Worm (Caenorhabditis elegans) whole organism, L2 larva: ENCODE results near the gene erp-44.2.

Experiments
- C34F6.9 ChIP-seq: fragments of 150-350 bp; optimal IDR thresholded peaks from 2 replicates; lab custom pipeline; 2014; ENCODE audit warnings: missing biosample characterization, missing genetic modification characterization
- F13H6.1 ChIP-seq: sonication (generic microtip); optimal IDR thresholded peaks from 2 replicates; lab custom pipeline; 2016; ENCODE audit warnings: missing genetic modification characterization, missing compliant biosample characterization
- Y55F3AM.14 ChIP-seq: fragments of 200-800 bp; sonication (Bioruptor generic); optimal IDR thresholded peaks from 2 replicates; lab custom pipeline; 2018; ENCODE audit warnings: mild to moderate bottlenecking, missing genetic modification characterization, missing compliant biosample characterization
- ZK546.5 ChIP-seq: sonication (generic microtip); optimal IDR thresholded peaks from 2 replicates; lab custom pipeline; 2017; ENCODE audit warnings: missing biosample characterization, missing genetic modification characterization
- alr-1 ChIP-seq: fragments of 150-350 bp; optimal IDR thresholded peaks from 2 replicates; lab custom pipeline; 2014; ENCODE audit warnings: missing biosample characterization, missing genetic modification characterization
- aly-2 ChIP-seq: fragments of 150-350 bp; optimal IDR thresholded peaks from 2 replicates; lab custom pipeline; 2014; ENCODE audit warnings: missing biosample characterization, missing genetic modification characterization
- ama-1 ChIP-seq: fragments of 150-350 bp; optimal IDR thresholded peaks from 2 replicates; lab custom pipeline; 2018; ENCODE audit warnings: inconsistent platforms
- blmp-1 ChIP-seq: sonication (generic microtip); optimal IDR thresholded peaks from 2 replicates; lab custom pipeline; 2017; ENCODE audit warnings: missing genetic modification characterization, mild to moderate bottlenecking, missing compliant biosample characterization, antibody characterized with exemption, moderate library complexity; ENCODE audit not compliant: insufficient read depth
- ceh-16 ChIP-seq: fragments of 150-350 bp; optimal IDR thresholded peaks from 2 replicates; lab custom pipeline; 2014; ENCODE audit warnings: missing biosample characterization, missing genetic modification characterization
- ceh-82 ChIP-seq: fragments of 150-350 bp; optimal IDR thresholded peaks from 2 replicates; lab custom pipeline; 2014; ENCODE audit warnings: missing biosample characterization, missing genetic modification characterization
- crh-2 ChIP-seq: sonication (generic microtip); optimal IDR thresholded peaks from 2 replicates; lab custom pipeline; 2017; ENCODE audit warnings: missing biosample characterization, missing genetic modification characterization
- dmd-4 ChIP-seq: sonication (generic microtip); optimal IDR thresholded peaks from 2 replicates; lab custom pipeline; 2017; ENCODE audit warnings: missing biosample characterization, missing genetic modification characterization
- elt-1 ChIP-seq: fragments of 150-350 bp; optimal IDR thresholded peaks from 2 replicates; lab custom pipeline; 2014; ENCODE audit warnings: missing biosample characterization, missing genetic modification characterization
- elt-3 ChIP-seq: sonication (generic microtip); optimal IDR thresholded peaks from 2 replicates; lab custom pipeline; 2017; ENCODE audit warnings: missing biosample characterization, missing genetic modification characterization
- fos-1 ChIP-seq: fragments of 150-350 bp; optimal IDR thresholded peaks from 2 replicates; lab custom pipeline; 2014; ENCODE audit warnings: missing biosample characterization, missing genetic modification characterization
- gmeb-1 ChIP-seq: fragments of 150-350 bp; optimal IDR thresholded peaks from 2 replicates; lab custom pipeline; 2014; ENCODE audit warnings: missing biosample characterization, missing genetic modification characterization
- lin-11 ChIP-seq: fragments of 150-350 bp; sonication (generic microtip); optimal IDR thresholded peaks from 2 replicates; lab custom pipeline; 2014; ENCODE audit warnings: missing biosample characterization, missing genetic modification characterization, inconsistent platforms, mixed read lengths
- lin-13 ChIP-seq: fragments of 150-350 bp; optimal IDR thresholded peaks from 2 replicates; lab custom pipeline; 2014; ENCODE audit warnings: missing biosample characterization, missing genetic modification reagents, missing genetic modification characterization
- lin-39 ChIP-seq: fragments of 150-350 bp; optimal IDR thresholded peaks from 2 replicates; lab custom pipeline; 2014; ENCODE audit warnings: missing biosample characterization, missing genetic modification reagents, missing genetic modification characterization
- lsy-2 ChIP-seq, 2 experiments: fragments of 150-350 bp in 1 of 2; sonication (generic microtip) in 1 of 2; optimal IDR thresholded peaks; 2 replicates each; lab custom pipeline; 2014 to 2017; ENCODE audit warnings: missing biosample characterization in 2 of 2, missing genetic modification characterization in 2 of 2
- mab-5 ChIP-seq: fragments of 150-350 bp; optimal IDR thresholded peaks from 2 replicates; lab custom pipeline; 2014; ENCODE audit warnings: missing biosample characterization, missing genetic modification characterization
- mbf-1 ChIP-seq: sonication (generic microtip); optimal IDR thresholded peaks from 2 replicates; lab custom pipeline; 2017; ENCODE audit warnings: missing biosample characterization, missing genetic modification characterization
- mdl-1 ChIP-seq, 2 experiments: fragments of 150-350 bp in 1 of 2; sonication (generic microtip) in 1 of 2; optimal IDR thresholded peaks; 2 replicates each; lab custom pipeline; 2017; ENCODE audit warnings: missing biosample characterization in 2 of 2, missing genetic modification characterization in 2 of 2
- nhr-10 ChIP-seq: sonication (generic microtip); optimal IDR thresholded peaks from 2 replicates; lab custom pipeline; 2017; ENCODE audit warnings: missing biosample characterization, missing genetic modification characterization
- nhr-11 ChIP-seq: fragments of 150-350 bp; optimal IDR thresholded peaks from 2 replicates; lab custom pipeline; 2014; ENCODE audit warnings: missing biosample characterization, missing genetic modification characterization
- nhr-12 ChIP-seq: fragments of 150-350 bp; optimal IDR thresholded peaks from 2 replicates; lab custom pipeline; 2014; ENCODE audit warnings: missing biosample characterization, missing genetic modification characterization
- nhr-129 ChIP-seq: fragments of 150-350 bp; optimal IDR thresholded peaks from 2 replicates; lab custom pipeline; 2014; ENCODE audit warnings: missing biosample characterization, missing genetic modification characterization
- nhr-21 ChIP-seq: fragments of 150-350 bp; optimal IDR thresholded peaks from 2 replicates; lab custom pipeline; 2014; ENCODE audit warnings: missing biosample characterization, missing genetic modification characterization
- nhr-23 ChIP-seq: fragments of 150-350 bp; optimal IDR thresholded peaks from 2 replicates; lab custom pipeline; 2014; ENCODE audit warnings: missing biosample characterization, missing genetic modification reagents, missing genetic modification characterization
- nhr-237 ChIP-seq: fragments of 150-350 bp; optimal IDR thresholded peaks from 2 replicates; lab custom pipeline; 2014; ENCODE audit warnings: missing biosample characterization, missing genetic modification characterization
- nhr-25 ChIP-seq: fragments of 150-350 bp; sonication (generic microtip); optimal IDR thresholded peaks from 3 replicates; lab custom pipeline; 2014; ENCODE audit warnings: missing biosample characterization, missing genetic modification characterization
- nhr-6 ChIP-seq: fragments of 150-350 bp; optimal IDR thresholded peaks from 2 replicates; lab custom pipeline; 2014; ENCODE audit warnings: missing biosample characterization, missing genetic modification characterization
- nhr-77 ChIP-seq: fragments of 150-350 bp; optimal IDR thresholded peaks from 2 replicates; lab custom pipeline; 2014; ENCODE audit warnings: missing biosample characterization, missing genetic modification characterization
- peb-1 ChIP-seq: fragments of 150-350 bp; optimal IDR thresholded peaks from 2 replicates; lab custom pipeline; 2014; ENCODE audit warnings: missing biosample characterization, missing genetic modification characterization
- sem-4 ChIP-seq: fragments of 150-350 bp; optimal IDR thresholded peaks from 2 replicates; lab custom pipeline; 2014; ENCODE audit warnings: missing biosample characterization, missing genetic modification reagents, missing genetic modification characterization
- skn-1 ChIP-seq: sonication (generic microtip); optimal IDR thresholded peaks from 2 replicates; lab custom pipeline; 2017; ENCODE audit warnings: missing biosample characterization, missing genetic modification characterization
- sma-3 ChIP-seq: sonication (generic microtip); optimal IDR thresholded peaks from 2 replicates; lab custom pipeline; 2016; ENCODE audit warnings: missing genetic modification reagents, missing genetic modification characterization, missing compliant biosample characterization
- sma-9 ChIP-seq, 2 experiments: fragments of 150-350 bp in 1 of 2; sonication (generic microtip) in 1 of 2; optimal IDR thresholded peaks; 2 replicates each; lab custom pipeline; 2014 to 2016; ENCODE audit warnings: missing genetic modification characterization in 2 of 2, mild to moderate bottlenecking in 1 of 2, missing biosample characterization in 1 of 2, missing compliant biosample characterization in 1 of 2, missing genetic modification reagents in 1 of 2, moderate library complexity in 1 of 2
- snpc-4 ChIP-seq: fragments of 150-350 bp; optimal IDR thresholded peaks from 2 replicates; lab custom pipeline; 2014; ENCODE audit warnings: missing biosample characterization, missing genetic modification characterization
- unc-39 ChIP-seq: fragments of 150-350 bp; optimal IDR thresholded peaks from 2 replicates; lab custom pipeline; 2014; ENCODE audit warnings: missing biosample characterization, missing genetic modification characterization
- unc-55 ChIP-seq: fragments of 150-350 bp; sonication (generic microtip); optimal IDR thresholded peaks from 3 replicates; lab custom pipeline; 2014; ENCODE audit warnings: missing biosample characterization, missing genetic modification reagents, missing genetic modification characterization
- ztf-11 ChIP-seq: sonication (generic microtip); optimal IDR thresholded peaks from 2 replicates; lab custom pipeline; 2017; ENCODE audit warnings: missing biosample characterization, missing genetic modification characterization
- ztf-4 ChIP-seq: fragments of 150-350 bp; optimal IDR thresholded peaks from 2 replicates; lab custom pipeline; 2014; ENCODE audit warnings: missing biosample characterization, missing genetic modification characterization

Gene erp-44.2

DNA sequence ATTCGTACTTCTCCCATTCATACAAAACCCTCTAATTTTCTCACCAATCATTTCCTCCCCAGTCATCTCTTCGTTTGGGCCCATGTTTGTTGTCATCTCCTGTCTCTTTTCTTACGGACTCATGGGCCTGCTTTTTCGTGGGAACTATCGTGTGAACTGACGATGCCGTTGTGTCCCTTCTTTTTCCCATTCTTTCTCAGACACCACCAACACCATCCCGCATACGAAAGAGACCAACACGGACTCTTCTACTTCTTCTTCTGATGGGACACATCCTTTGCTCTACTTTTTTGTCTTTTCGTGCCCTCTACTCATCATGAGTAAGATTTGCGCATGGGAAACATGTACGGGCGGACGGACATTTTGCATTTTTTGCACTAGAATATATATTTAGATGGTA is 15.9 kb upstream of the erp-44.2 start:
- TF ChIP-seq fos-1 (tag; lab: Kevin White, UChicago), result no peak
- TF ChIP-seq sem-4 (tag; lab: Kevin White, UChicago), result no peak
- TF ChIP-seq unc-55 (GFP tag; lab: Kevin White, UChicago), result no peak
- TF ChIP-seq lin-11, result no peak
- TF ChIP-seq Y55F3AM.14 (GFP tag; lab: Kevin White, UChicago), result no peak
- no peak for TF ChIP-seq crh-2
- no peak for TF ChIP-seq lin-39 (tag; lab: Kevin White, UChicago)
- TF ChIP-seq F13H6.1 (tag; lab: Kevin White, UChicago), result no peak
- no peak for TF ChIP-seq blmp-1 (tag; lab: Kevin White, UChicago)
- no peak for TF ChIP-seq nhr-6 (tag; lab: Kevin White, UChicago)
- TF ChIP-seq C34F6.9 (tag; lab: Kevin White, UChicago), result no peak
- no peak for TF ChIP-seq mbf-1 (tag; lab: Kevin White, UChicago)
- TF ChIP-seq, all 48 proteins: peak for 0

DNA sequence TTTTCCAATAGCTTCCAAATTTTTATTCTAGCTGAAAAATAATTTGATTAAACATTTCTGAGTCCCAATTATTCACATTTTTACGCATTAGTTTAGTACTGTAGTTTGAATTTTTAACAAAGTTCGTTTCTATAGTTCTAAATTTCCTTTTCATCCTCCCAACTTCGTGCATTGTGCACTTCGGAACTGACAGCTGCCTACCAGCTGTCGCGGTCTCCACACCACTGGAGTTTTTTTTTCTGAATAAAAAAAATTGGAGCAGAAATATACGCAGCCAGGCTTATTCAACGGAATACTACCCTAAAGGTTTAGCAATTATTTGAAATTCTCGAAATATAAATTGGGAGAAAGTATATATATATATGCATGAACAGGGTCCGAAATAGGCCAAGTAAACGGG is 14.8 kb upstream of the erp-44.2 start:
- no peak for TF ChIP-seq unc-39 (tag; lab: Kevin White, UChicago)
- no peak for TF ChIP-seq nhr-12
- TF ChIP-seq sma-9 (GFP tag; optimal IDR thresholded peaks at IDR 0.05; lab: Kevin White, UChicago), result no peak
- no peak for TF ChIP-seq sma-9 (tag; optimal IDR thresholded peaks at IDR 0.05; lab: Kevin White, UChicago)
- TF ChIP-seq mdl-1 (tag; optimal IDR thresholded peaks at IDR 0.05; lab: Kevin White, UChicago), result no peak
- no peak for TF ChIP-seq nhr-23
- TF ChIP-seq ztf-11, result no peak
- no peak for TF ChIP-seq F13H6.1 (tag; lab: Kevin White, UChicago)
- no peak for TF ChIP-seq nhr-6 (tag; lab: Kevin White, UChicago)
- no peak for TF ChIP-seq mbf-1 (tag; lab: Kevin White, UChicago)
- no peak for TF ChIP-seq crh-2
- TF ChIP-seq nhr-25 (tag; lab: Kevin White, UChicago), result no peak
- TF ChIP-seq elt-1, result no peak
- TF ChIP-seq C34F6.9 (tag; lab: Kevin White, UChicago), result no peak
- no peak for TF ChIP-seq Y55F3AM.14 (GFP tag; lab: Kevin White, UChicago)
- no peak for TF ChIP-seq nhr-11
- no peak for TF ChIP-seq aly-2 (tag; lab: Kevin White, UChicago)

DNA sequence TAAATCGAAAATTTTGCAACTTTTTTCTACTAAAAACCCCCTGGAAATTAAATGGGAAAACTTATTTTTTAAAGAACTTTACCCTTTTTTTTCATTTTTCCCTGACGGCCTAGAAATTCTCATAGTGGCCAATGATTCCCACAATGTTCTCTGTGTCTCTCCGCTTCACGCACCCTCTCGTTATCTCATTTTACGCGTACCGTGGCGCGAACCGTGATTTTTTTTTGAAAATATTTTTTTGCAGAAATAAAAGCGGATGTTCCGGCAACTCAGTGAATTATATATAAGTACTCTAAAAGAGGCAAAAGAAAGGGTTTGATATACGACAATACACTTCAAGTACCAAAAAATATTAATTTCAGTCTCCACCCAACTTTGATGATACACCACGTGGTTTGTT is 11.9 kb upstream of the erp-44.2 start, which contains the start of gene C06A6.2:
C06A6.2 (plus strand) TSS at position 237 of the 400 bp plus-strand sequence.
- peak; percentile 14 for TF ChIP-seq unc-55 (GFP tag; lab: Kevin White, UChicago)
- TF ChIP-seq ZK546.5, result no peak

DNA sequence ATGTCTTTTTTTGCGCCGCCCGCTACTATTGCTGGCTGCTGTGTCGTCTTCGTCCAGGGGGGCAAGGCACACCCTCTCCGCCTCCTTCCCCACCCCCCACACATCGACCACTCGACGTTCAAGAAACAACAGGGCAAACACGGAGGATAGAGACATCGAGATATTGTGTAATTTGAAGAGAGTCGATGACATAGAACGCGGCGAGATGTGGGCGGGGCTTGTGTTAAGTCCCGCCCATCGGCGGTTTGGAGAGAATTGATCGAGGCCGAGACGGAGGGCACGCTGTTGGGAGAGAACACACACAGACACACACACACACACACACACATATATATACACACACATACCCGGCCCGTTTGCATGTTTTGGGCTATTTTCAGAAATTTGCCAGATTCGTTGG is 11.1 kb upstream of the erp-44.2 start:
- peak; percentile 49 for TF ChIP-seq lin-13 (GFP tag; lab: Kevin White, UChicago)
- no peak for TF ChIP-seq skn-1 (tag; lab: Kevin White, UChicago)
- peak; percentile 63 for TF ChIP-seq crh-2
- TF ChIP-seq gmeb-1 (tag; lab: Kevin White, UChicago), result no peak
- TF ChIP-seq nhr-129 (tag; lab: Kevin White, UChicago), result peak; percentile 80
- TF ChIP-seq nhr-237 (tag; lab: Kevin White, UChicago), result no peak
- TF ChIP-seq mdl-1 (tag; optimal IDR thresholded peaks at IDR 0.05; lab: Kevin White, UChicago), result peak in 1 of 2 experiments; percentile 65
- no peak for TF ChIP-seq ceh-82 (tag; lab: Kevin White, UChicago)
- TF ChIP-seq mbf-1 (tag; lab: Kevin White, UChicago), result no peak
- no peak for TF ChIP-seq snpc-4
- TF ChIP-seq lin-11, result peak; percentile 29
- TF ChIP-seq Y55F3AM.14 (GFP tag; lab: Kevin White, UChicago), result peak; percentile 76
- TF ChIP-seq ztf-4 (tag; lab: Kevin White, UChicago), result peak; percentile 17
- no peak for TF ChIP-seq aly-2 (tag; lab: Kevin White, UChicago)
- TF ChIP-seq ceh-16 (tag; lab: Kevin White, UChicago), result no peak
- no peak for TF ChIP-seq nhr-77 (tag; lab: Kevin White, UChicago)
- no peak for TF ChIP-seq unc-39 (tag; lab: Kevin White, UChicago)
- no peak for TF ChIP-seq mab-5
- peak; percentile 74 for TF ChIP-seq sma-3 (GFP tag; lab: Kevin White, UChicago)
- TF ChIP-seq F13H6.1 (tag; lab: Kevin White, UChicago), result peak; percentile 91
- TF ChIP-seq C34F6.9 (tag; lab: Kevin White, UChicago), result peak; percentile 85
- no peak for TF ChIP-seq nhr-6 (tag; lab: Kevin White, UChicago)
- TF ChIP-seq elt-3 (tag; lab: Kevin White, UChicago), result no peak
- peak; percentile 77 for TF ChIP-seq sma-9 (GFP tag; optimal IDR thresholded peaks at IDR 0.05; lab: Kevin White, UChicago)
- no peak for TF ChIP-seq sma-9 (tag; optimal IDR thresholded peaks at IDR 0.05; lab: Kevin White, UChicago)
- peak; percentile 34 to 65 for TF ChIP-seq lsy-2 (tag; optimal IDR thresholded peaks at IDR 0.05; lab: Kevin White, UChicago)
- peak; percentile 21 for TF ChIP-seq unc-55 (GFP tag; lab: Kevin White, UChicago)
- no peak for TF ChIP-seq dmd-4 (tag; lab: Kevin White, UChicago)
- TF ChIP-seq nhr-12, result no peak
- TF ChIP-seq peb-1 (tag; lab: Kevin White, UChicago), result no peak
- TF ChIP-seq nhr-25 (tag; lab: Kevin White, UChicago), result peak; percentile 80
- TF ChIP-seq ZK546.5, result no peak
- TF ChIP-seq nhr-10 (tag; lab: Kevin White, UChicago), result no peak
- no peak for TF ChIP-seq nhr-11
- TF ChIP-seq blmp-1 (tag; lab: Kevin White, UChicago), result peak; percentile 46
- TF ChIP-seq nhr-21, result peak; percentile 49
- TF ChIP-seq lin-39 (tag; lab: Kevin White, UChicago), result peak; percentile 32
- peak; percentile 15 for TF ChIP-seq sem-4 (tag; lab: Kevin White, UChicago)
- TF ChIP-seq ama-1 (lab: Kevin White, UChicago), result no peak
- no peak for TF ChIP-seq elt-1
- TF ChIP-seq alr-1 (tag; lab: Kevin White, UChicago), result no peak
